Worm (Caenorhabditis elegans) whole organism, L4/young adult: ENCODE results near the gene lin-12.
A peak's percentile ranks its signal among the peaks of the same experiment; 100 is the strongest.

Source experiments
- W03F9.2 ChIP-seq: fragments of 150-350 bp; optimal IDR thresholded peaks from 2 replicates; lab custom pipeline; 2014; ENCODE audit warnings: missing biosample characterization, missing genetic modification characterization
- dao-5 ChIP-seq: sonication (generic microtip); optimal IDR thresholded peaks from 2 replicates; lab custom pipeline; 2016; ENCODE audit warnings: missing genotype, missing genetic modification characterization, moderate library complexity, missing compliant biosample characterization
- him-1 ChIP-seq: sonication (generic microtip); optimal IDR thresholded peaks from 2 replicates; lab custom pipeline; 2016; ENCODE audit warnings: missing genotype, missing genetic modification reagents, missing genetic modification characterization, missing compliant biosample characterization

Gene lin-12

ce11 chrIII:9053740-9054252, 17.5 kb downstream of the lin-12 start, which contains the start of gene R107.5:
R107.5 (minus strand) TSS chrIII:9053790.
- TF ChIP-seq him-1 (tag; lab: Kevin White, UChicago): peak; percentile 71
- no peak for TF ChIP-seq dao-5 (tag; lab: Kevin White, UChicago)
- peak; percentile 77 for TF ChIP-seq W03F9.2 (tag; lab: Kevin White, UChicago)

- TF ChIP-seq him-1 (tag; lab: Kevin White, UChicago) (no peak), W03F9.2 (tag; lab: Kevin White, UChicago) (no peak), dao-5 (tag; lab: Kevin White, UChicago) (no peak)
Observed at ce11 chrIII:9053263-9053662, 18.0 kb downstream of the lin-12 start.

- TF ChIP-seq W03F9.2 (tag; lab: Kevin White, UChicago) (no peak), dao-5 (tag; lab: Kevin White, UChicago) (no peak), him-1 (tag; lab: Kevin White, UChicago) (no peak)
Observed at ce11 chrIII:9052371-9052978, 18.8 kb downstream of the lin-12 start.

ce11 chrIII:9051714-9052113, 19.6 kb downstream of the lin-12 start:
- TF ChIP-seq W03F9.2 (tag; lab: Kevin White, UChicago): no peak
- TF ChIP-seq him-1 (tag; lab: Kevin White, UChicago): no peak
- no peak for TF ChIP-seq dao-5 (tag; lab: Kevin White, UChicago)

- TF ChIP-seq him-1 (tag; lab: Kevin White, UChicago) (no peak), W03F9.2 (tag; lab: Kevin White, UChicago) (peak; percentile 87), dao-5 (tag; lab: Kevin White, UChicago) (no peak)
Observed at ce11 chrIII:9051119-9051597, 20.1 kb downstream of the lin-12 start.

- no peak for TF ChIP-seq him-1 (tag; lab: Kevin White, UChicago)
Observed at ce11 chrIII:9050600-9050999, 20.7 kb downstream of the lin-12 start, which contains the start of gene ikke-1. ikke-1 (minus strand) TSS chrIII:9050700.

ce11 chrIII:9047260-9047659, 24.0 kb downstream of the lin-12 start:
- TF ChIP-seq dao-5 (tag; lab: Kevin White, UChicago) (no peak), him-1 (tag; lab: Kevin White, UChicago) (no peak), W03F9.2 (tag; lab: Kevin White, UChicago) (no peak)

ce11 chrIII:9045838-9046237, 25.4 kb downstream of the lin-12 start, which contains the start of gene R107.2:
R107.2 (minus strand) TSS chrIII:9045938.
- no peak for TF ChIP-seq dao-5 (tag; lab: Kevin White, UChicago)
- TF ChIP-seq him-1 (tag; lab: Kevin White, UChicago): no peak
- no peak for TF ChIP-seq W03F9.2 (tag; lab: Kevin White, UChicago)

ce11 chrIII:9043200-9043599, 28.1 kb downstream of the lin-12 start, which contains the start of gene nac-2:
nac-2 (minus strand) TSS chrIII:9043300.
- TF ChIP-seq dao-5 (tag; lab: Kevin White, UChicago) (no peak), him-1 (tag; lab: Kevin White, UChicago) (no peak), W03F9.2 (tag; lab: Kevin White, UChicago) (no peak)

- TF ChIP-seq W03F9.2 (tag; lab: Kevin White, UChicago) (no peak), dao-5 (tag; lab: Kevin White, UChicago) (no peak), him-1 (tag; lab: Kevin White, UChicago) (no peak)
Observed at ce11 chrIII:9037658-9038057, 33.6 kb downstream of the lin-12 start, which contains the start of gene R107.9. R107.9 (plus strand) TSS chrIII:9037958.

- no peak for TF ChIP-seq him-1 (tag; lab: Kevin White, UChicago)
- TF ChIP-seq W03F9.2 (tag; lab: Kevin White, UChicago): no peak
Observed at ce11 chrIII:9035037-9035436, 36.2 kb downstream of the lin-12 start.

- TF ChIP-seq dao-5 (tag; lab: Kevin White, UChicago) (no peak), W03F9.2 (tag; lab: Kevin White, UChicago) (no peak), him-1 (tag; lab: Kevin White, UChicago) (no peak)
Observed at ce11 chrIII:9034133-9034532, 37.1 kb downstream of the lin-12 start.

ce11 chrIII:9030818-9031217, 40.5 kb downstream of the lin-12 start:
- no peak for TF ChIP-seq him-1 (tag; lab: Kevin White, UChicago)
- no peak for TF ChIP-seq dao-5 (tag; lab: Kevin White, UChicago)
- TF ChIP-seq W03F9.2 (tag; lab: Kevin White, UChicago): no peak

ce11 chrIII:9026951-9027350, 44.3 kb downstream of the lin-12 start, which contains the start of gene F59B2.13:
F59B2.13 (minus strand) TSS chrIII:9027051.
- TF ChIP-seq him-1 (tag; lab: Kevin White, UChicago) (no peak), W03F9.2 (tag; lab: Kevin White, UChicago) (no peak), dao-5 (tag; lab: Kevin White, UChicago) (no peak)
